Fruit fly (Drosophila melanogaster) whole organism, prepupa: ENCODE data around the gene Bet3.

Experiments
- CG11762 ChIP-seq: fragments of 200-800 bp; sonication (Bioruptor generic); optimal IDR thresholded peaks from 3 replicates; lab custom pipeline; 2016; ENCODE audit warnings: missing biosample characterization, missing genetic modification characterization; ENCODE audit not compliant: insufficient read depth
- CG32006 ChIP-seq: fragments of 200-800 bp; sonication (Bioruptor generic); optimal IDR thresholded peaks from 3 replicates; lab custom pipeline; 2017; ENCODE audit warnings: missing biosample characterization, mild to moderate bottlenecking, missing genetic modification characterization
- CG4318 ChIP-seq: fragments of 200-800 bp; sonication (Bioruptor generic); optimal IDR thresholded peaks from 3 replicates; lab custom pipeline; 2017; ENCODE audit warnings: missing biosample characterization, mild to moderate bottlenecking, missing genetic modification characterization
- CG6163 ChIP-seq: fragments of 200-800 bp; sonication (Bioruptor generic); IDR thresholded peaks from 3 replicates; pipeline ENCODE4 v1.3.6; 2022; ENCODE audit warnings: missing biosample characterization, missing genetic modification characterization
- cyc ChIP-seq: fragments of 200-800 bp; sonication (Bioruptor generic); optimal IDR thresholded peaks from 3 replicates; lab custom pipeline; 2016; ENCODE audit warnings: missing biosample characterization, missing genetic modification characterization
- esn ChIP-seq: fragments of 200-800 bp; sonication (Bioruptor generic); optimal IDR thresholded peaks from 2 replicates; lab custom pipeline; 2016; ENCODE audit warnings: missing biosample characterization, mild to moderate bottlenecking, missing genetic modification characterization, moderate library complexity
- svp ChIP-seq: fragments of 200-800 bp; sonication (Bioruptor generic); peaks from one replicate; lab custom pipeline; 2016; ENCODE audit warnings: missing biosample characterization, missing genetic modification characterization

- TF ChIP-seq svp (GFP tag; lab: Kevin White, UChicago): no peak
- TF ChIP-seq CG4318 (GFP tag; lab: Kevin White, UChicago): no peak
- no peak for TF ChIP-seq cyc (GFP tag; lab: Kevin White, UChicago)
- no peak for TF ChIP-seq esn (GFP tag; lab: Kevin White, UChicago)
- TF ChIP-seq CG6163 (GFP tag; lab: Robert Waterston, UW): no peak
- no peak for TF ChIP-seq CG32006
- no peak for TF ChIP-seq CG11762
Observed at dm6 chr3L:9396038-9396437, 46.0 kb downstream of the Bet3 start.
